Fruit fly (Drosophila melanogaster): ENCODE measurements around the gene Ir85a.
A peak's percentile ranks its signal among the peaks of the same experiment; 100 is the strongest.

Ir85a gene

dm6 chr3R:8807831-8808517 lies 13.5 kb downstream of the Ir85a start (continued):
- TF ChIP-seq lmd (GFP tag; IDR thresholded peaks at IDR 0.05) (no peak), CG12104 (GFP tag; optimal IDR thresholded peaks at IDR 0.05) (no peak), CG32767 (GFP tag; IDR thresholded peaks at IDR 0.05) (peak; percentile 51; the same call in 1 of the 2 replicates), CG10147 (GFP tag; optimal IDR thresholded peaks at IDR 0.05) (no peak), ATbp (GFP tag; optimal IDR thresholded peaks at IDR 0.05) (no peak), D19B (GFP tag; optimal IDR thresholded peaks at IDR 0.05) (peak; percentile 24), CG6854 (GFP tag; optimal IDR thresholded peaks at IDR 0.05) (no peak), HmgD (GFP tag; optimal IDR thresholded peaks at IDR 0.05) (no peak), yki (optimal IDR thresholded peaks at IDR 0.05) (no peak), Rfx (GFP tag; IDR thresholded peaks at IDR 0.05) (0 out of 2 replicates have a peak, but pooled peaks have one; percentile 17), trem (tag; optimal IDR thresholded peaks at IDR 0.05) (no peak), crol (GFP tag; IDR thresholded peaks at IDR 0.05) (peak; percentile 19; the same call in 1 of the 2 replicates), tio (GFP tag; optimal IDR thresholded peaks at IDR 0.05) (no peak), crp (GFP tag; optimal IDR thresholded peaks at IDR 0.05) (no peak), CG42726 (GFP tag; IDR thresholded peaks at IDR 0.05; ENCODE audit: partially characterized antibody) (no peak), CG10565 (GFP tag; optimal IDR thresholded peaks at IDR 0.05) (no peak), wek (GFP tag; optimal IDR thresholded peaks at IDR 0.05) (peak; percentile 28), CG10209 (GFP tag; optimal IDR thresholded peaks at IDR 0.05) (no peak), CG10543 (GFP tag; optimal IDR thresholded peaks at IDR 0.05) (no peak), CG15514 (GFP tag; optimal IDR thresholded peaks at IDR 0.05) (peak; percentile 6), Hr39 (optimal IDR thresholded peaks at IDR 0.05) (no peak), zfh1 (GFP tag; IDR thresholded peaks at IDR 0.05) (no peak), bbx (GFP tag; IDR thresholded peaks at IDR 0.05; ENCODE audit: partially characterized antibody) (peak; percentile 47), tx (GFP tag; optimal IDR thresholded peaks at IDR 0.05) (no peak), CG13775 (GFP tag; optimal IDR thresholded peaks at IDR 0.05) (no peak), CG6813 (GFP tag; optimal IDR thresholded peaks at IDR 0.05) (no peak), nau (GFP tag; optimal IDR thresholded peaks at IDR 0.05) (no peak), CG10431 (GFP tag; optimal IDR thresholded peaks at IDR 0.05) (no peak), vvl (GFP tag; IDR thresholded peaks at IDR 0.05) (peak; percentile 49; the same call in 1 of the 2 replicates), Lhr (GFP tag; optimal IDR thresholded peaks at IDR 0.05) (no peak), salm (tag; optimal IDR thresholded peaks at IDR 0.05) (no peak), CG12155 (GFP tag; optimal IDR thresholded peaks at IDR 0.05) (no peak), ERR (GFP tag; optimal IDR thresholded peaks at IDR 0.05) (no peak), Med (GFP tag) (peak; percentile 17), CG11696 (GFP tag; IDR thresholded peaks at IDR 0.05) (no peak), CG5180 (GFP tag; optimal IDR thresholded peaks at IDR 0.05) (no peak), CG12071 (GFP tag; optimal IDR thresholded peaks at IDR 0.05) (no peak), wdn (GFP tag; IDR thresholded peaks at IDR 0.05) (no peak), dan (GFP tag; IDR thresholded peaks at IDR 0.05) (no peak), CG1529 (GFP tag; optimal IDR thresholded peaks at IDR 0.05) (no peak), CG34376 (GFP tag; optimal IDR thresholded peaks at IDR 0.05) (no peak), CG8924 (tag; optimal IDR thresholded peaks at IDR 0.05) (peak; percentile 33), sc (optimal IDR thresholded peaks at IDR 0.05) (no peak), sc (GFP tag; optimal IDR thresholded peaks at IDR 0.05) (no peak), CG2712 (tag; optimal IDR thresholded peaks at IDR 0.05) (no peak), CG1792 (GFP tag; optimal IDR thresholded peaks at IDR 0.05) (no peak), Nf-YB (GFP tag; optimal IDR thresholded peaks at IDR 0.05) (no peak), chn (GFP tag; optimal IDR thresholded peaks at IDR 0.05) (peak; percentile 54), Dip3 (GFP tag; optimal IDR thresholded peaks at IDR 0.05) (no peak), CG15269 (tag; optimal IDR thresholded peaks at IDR 0.05) (peak; percentile 51)

Measured in whole organism, embryonic.